Worm (Caenorhabditis elegans) whole organism, L3 larva: ENCODE data around the gene C50D2.10.

ENCODE experiments used
- aly-2 ChIP-seq: fragments of 150-350 bp; optimal IDR thresholded peaks from 2 replicates; lab custom pipeline; 2014; ENCODE audit warnings: missing biosample characterization, missing genetic modification characterization
- ama-1 ChIP-seq: fragments of 150-350 bp; optimal IDR thresholded peaks from 2 replicates; lab custom pipeline; 2018
- ceh-16 ChIP-seq: sonication (generic microtip); optimal IDR thresholded peaks from 2 replicates; lab custom pipeline; 2017; ENCODE audit warnings: missing biosample characterization, missing genetic modification characterization
- ceh-28 ChIP-seq: fragments of 150-350 bp; optimal IDR thresholded peaks from 2 replicates; lab custom pipeline; 2014; ENCODE audit warnings: missing biosample characterization, missing genetic modification reagents, missing genetic modification characterization
- daf-12 ChIP-seq: fragments of 150-350 bp; optimal IDR thresholded peaks from 2 replicates; lab custom pipeline; 2014; ENCODE audit warnings: missing biosample characterization, missing genetic modification reagents, missing genetic modification characterization
- egl-27 ChIP-seq: sonication (generic microtip); optimal IDR thresholded peaks from 4 replicates; lab custom pipeline; 2017; ENCODE audit warnings: missing biosample characterization, missing genetic modification reagents, missing genetic modification characterization
- egl-5 ChIP-seq: fragments of 150-350 bp; optimal IDR thresholded peaks from 2 replicates; lab custom pipeline; 2017; ENCODE audit warnings: missing biosample characterization, missing genetic modification reagents, missing genetic modification characterization, inconsistent platforms
- elt-1 ChIP-seq: fragments of 150-350 bp; optimal IDR thresholded peaks from 2 replicates; lab custom pipeline; 2014; ENCODE audit warnings: missing biosample characterization, missing genetic modification characterization
- elt-2 ChIP-seq: sonication (generic microtip); optimal IDR thresholded peaks from 2 replicates; lab custom pipeline; 2016; ENCODE audit warnings: missing genetic modification reagents, mild to moderate bottlenecking, missing genetic modification characterization, missing compliant biosample characterization
- elt-3 ChIP-seq, 3 experiments: fragments of 150-350 bp in 1 of 3; sonication (generic microtip) in 2 of 3; optimal IDR thresholded peaks; 2 replicates in 2 of 3; 4 replicates in 1 of 3; lab custom pipeline; 2014 to 2017; ENCODE audit warnings: missing biosample characterization in 3 of 3, missing genetic modification characterization in 3 of 3
- eor-1 ChIP-seq, 2 experiments: fragments of 150-350 bp; optimal IDR thresholded peaks; 2 replicates each; lab custom pipeline; 2014 to 2018; ENCODE audit warnings: missing biosample characterization in 2 of 2, missing genetic modification characterization in 2 of 2
- fkh-10 ChIP-seq: sonication (generic microtip); optimal IDR thresholded peaks from 2 replicates; lab custom pipeline; 2017; ENCODE audit warnings: missing biosample characterization, missing genetic modification reagents, missing genetic modification characterization
- hmg-11 ChIP-seq: sonication (generic microtip); optimal IDR thresholded peaks from 2 replicates; lab custom pipeline; 2016; ENCODE audit warnings: missing genetic modification characterization, missing compliant biosample characterization
- jun-1 ChIP-seq: fragments of 150-350 bp; optimal IDR thresholded peaks from 2 replicates; lab custom pipeline; 2014; ENCODE audit warnings: missing biosample characterization, missing genetic modification reagents, missing genetic modification characterization
- lin-15B ChIP-seq: fragments of 150-350 bp; optimal IDR thresholded peaks from 2 replicates; lab custom pipeline; 2014; ENCODE audit warnings: missing biosample characterization, missing genetic modification characterization
- lin-39 ChIP-seq: fragments of 150-350 bp; optimal IDR thresholded peaks from 2 replicates; lab custom pipeline; 2018; ENCODE audit warnings: missing biosample characterization, missing genetic modification reagents, missing genetic modification characterization
- mdl-1 ChIP-seq: fragments of 150-350 bp; optimal IDR thresholded peaks from 2 replicates; lab custom pipeline; 2014; ENCODE audit warnings: missing biosample characterization, missing genetic modification characterization
- mml-1 ChIP-seq: fragments of 150-350 bp; sonication (generic microtip); optimal IDR thresholded peaks from 3 replicates; lab custom pipeline; 2014; ENCODE audit warnings: missing biosample characterization, missing genetic modification characterization
- nfya-1 ChIP-seq: sonication (generic microtip); optimal IDR thresholded peaks from 2 replicates; lab custom pipeline; 2017; ENCODE audit warnings: missing genetic modification characterization, mild to moderate bottlenecking, missing compliant biosample characterization, antibody characterized with exemption, moderate library complexity; ENCODE audit not compliant: insufficient read depth
- nhr-23 ChIP-seq: fragments of 150-350 bp; optimal IDR thresholded peaks from 2 replicates; lab custom pipeline; 2014; ENCODE audit warnings: missing biosample characterization, missing genetic modification reagents, missing genetic modification characterization
- nhr-237 ChIP-seq: fragments of 150-350 bp; optimal IDR thresholded peaks from 2 replicates; lab custom pipeline; 2014; ENCODE audit warnings: missing biosample characterization, missing genetic modification characterization
- nhr-25 ChIP-seq: sonication (generic microtip); optimal IDR thresholded peaks from 2 replicates; lab custom pipeline; 2017; ENCODE audit warnings: missing biosample characterization, missing genetic modification characterization
- nhr-43 ChIP-seq: sonication (generic microtip); optimal IDR thresholded peaks from 2 replicates; lab custom pipeline; 2016; ENCODE audit warnings: mild to moderate bottlenecking, missing genetic modification characterization, missing compliant biosample characterization; ENCODE audit not compliant: poor library complexity, severe bottlenecking
- nhr-67 ChIP-seq: fragments of 150-350 bp; optimal IDR thresholded peaks from 2 replicates; lab custom pipeline; 2014; ENCODE audit warnings: missing biosample characterization, missing genetic modification characterization
- nhr-76 ChIP-seq: fragments of 150-350 bp; sonication (generic microtip); optimal IDR thresholded peaks from 5 replicates; lab custom pipeline; 2014; ENCODE audit warnings: missing biosample characterization, missing genetic modification characterization
- nhr-77 ChIP-seq: fragments of 150-350 bp; optimal IDR thresholded peaks from 2 replicates; lab custom pipeline; 2014; ENCODE audit warnings: missing biosample characterization, missing genetic modification characterization
- pqm-1 ChIP-seq: fragments of 150-350 bp; optimal IDR thresholded peaks from 2 replicates; lab custom pipeline; 2017; ENCODE audit warnings: missing biosample characterization, missing genetic modification characterization, inconsistent platforms
- skn-1 ChIP-seq: fragments of 150-350 bp; optimal IDR thresholded peaks from 2 replicates; lab custom pipeline; 2014; ENCODE audit warnings: missing biosample characterization, missing genetic modification characterization
- unc-39 ChIP-seq: sonication (generic microtip); optimal IDR thresholded peaks from 4 replicates; lab custom pipeline; 2017; ENCODE audit warnings: missing biosample characterization, missing genetic modification characterization
- ztf-11 ChIP-seq: fragments of 150-350 bp; optimal IDR thresholded peaks from 2 replicates; lab custom pipeline; 2014; ENCODE audit warnings: missing biosample characterization, missing genetic modification characterization
- ztf-4 ChIP-seq: fragments of 150-350 bp; optimal IDR thresholded peaks from 2 replicates; lab custom pipeline; 2014; ENCODE audit warnings: missing biosample characterization, missing genetic modification characterization

C50D2.10 gene

ce11 chrII:75831-76230, 23.1 kb upstream of the C50D2.10 start:
- TF ChIP-seq nfya-1 (tag; lab: Kevin White, UChicago) (no peak), nhr-43 (tag; lab: Kevin White, UChicago) (no peak), ceh-16 (no peak), ceh-28 (tag; lab: Kevin White, UChicago) (no peak), elt-3 (tag; optimal IDR thresholded peaks at IDR 0.05; lab: Kevin White, UChicago) (no peak), skn-1 (no peak), daf-12 (tag; lab: Kevin White, UChicago) (no peak), lin-39 (tag; lab: Kevin White, UChicago) (no peak), lin-15B (tag; lab: Kevin White, UChicago) (no peak), mdl-1 (no peak), nhr-23 (tag; lab: Kevin White, UChicago) (no peak), fkh-10 (no peak), jun-1 (no peak), aly-2 (tag; lab: Kevin White, UChicago) (no peak)

- TF ChIP-seq egl-27 (tag; lab: Kevin White, UChicago), result no peak
- TF ChIP-seq nhr-67, result no peak
- TF ChIP-seq pqm-1 (tag; lab: Kevin White, UChicago), result no peak
- TF ChIP-seq elt-2 (tag; lab: Kevin White, UChicago), result peak; percentile 16
- no peak for TF ChIP-seq ztf-11 (tag; lab: Kevin White, UChicago)
Observed at ce11 chrII:76662-77061, 22.3 kb upstream of the C50D2.10 start.

- TF ChIP-seq aly-2 (tag; lab: Kevin White, UChicago), result no peak
- TF ChIP-seq hmg-11 (tag; lab: Kevin White, UChicago), result no peak
Observed at ce11 chrII:79166-79565, 19.8 kb upstream of the C50D2.10 start, which contains the start of gene C23H3.9. C23H3.9 (minus strand) TSS chrII:79266.

- TF ChIP-seq ceh-28 (tag; lab: Kevin White, UChicago) (no peak), nhr-77 (tag; lab: Kevin White, UChicago) (no peak), nhr-25 (tag; lab: Kevin White, UChicago) (no peak), mml-1 (tag; lab: Kevin White, UChicago) (no peak)
Observed at ce11 chrII:84134-84533, 14.8 kb upstream of the C50D2.10 start, which contains the start of gene C50D2.6. C50D2.6 (plus strand) TSS chrII:84434.

ce11 chrII:86794-87193, 12.1 kb upstream of the C50D2.10 start:
- TF ChIP-seq ceh-28 (tag; lab: Kevin White, UChicago) (no peak), ztf-11 (tag; lab: Kevin White, UChicago) (no peak), pqm-1 (tag; lab: Kevin White, UChicago) (no peak), aly-2 (tag; lab: Kevin White, UChicago) (no peak), eor-1 (tag; optimal IDR thresholded peaks at IDR 0.05; lab: Kevin White, UChicago) (no peak), egl-5 (tag; lab: Kevin White, UChicago) (no peak), ztf-4 (tag; lab: Kevin White, UChicago) (no peak)

- TF ChIP-seq egl-5 (tag; lab: Kevin White, UChicago) (no peak), hmg-11 (tag; lab: Kevin White, UChicago) (no peak), ztf-11 (tag; lab: Kevin White, UChicago) (no peak), lin-39 (tag; lab: Kevin White, UChicago) (no peak), daf-12 (tag; lab: Kevin White, UChicago) (no peak), mml-1 (tag; lab: Kevin White, UChicago) (no peak), nhr-237 (tag; lab: Kevin White, UChicago) (no peak), ceh-28 (tag; lab: Kevin White, UChicago) (no peak), egl-27 (tag; lab: Kevin White, UChicago) (no peak)
Observed at ce11 chrII:87937-88336, 11.0 kb upstream of the C50D2.10 start.

- TF ChIP-seq egl-5 (tag; lab: Kevin White, UChicago), result no peak
- TF ChIP-seq lin-39 (tag; lab: Kevin White, UChicago), result no peak
- TF ChIP-seq ama-1 (lab: Kevin White, UChicago), result no peak
- TF ChIP-seq ceh-28 (tag; lab: Kevin White, UChicago), result no peak
- no peak for TF ChIP-seq elt-1 (tag; lab: Kevin White, UChicago)
- TF ChIP-seq unc-39 (tag; lab: Kevin White, UChicago), result no peak
- TF ChIP-seq nhr-76 (tag; lab: Kevin White, UChicago), result no peak
- TF ChIP-seq pqm-1 (tag; lab: Kevin White, UChicago), result no peak
Observed at ce11 chrII:91419-91818, 7.5 kb upstream of the C50D2.10 start, which contains the start of gene mcat-1. mcat-1 (minus strand) TSS chrII:91519.
